Worm (Caenorhabditis elegans): ENCODE measurements around the gene lact-1.

- TF ChIP-seq unc-130 (GFP tag; optimal IDR thresholded peaks at IDR 0.05) (no peak), lir-3 (tag; optimal IDR thresholded peaks at IDR 0.05) (no peak), ztf-7 (tag; optimal IDR thresholded peaks at IDR 0.05) (no peak), nhr-10 (tag; optimal IDR thresholded peaks at IDR 0.05) (no peak), unc-39 (tag; optimal IDR thresholded peaks at IDR 0.05) (no peak)
Observed at ce11 chrX:7296310-7296709, 36.1 kb upstream of the lact-1 start.
